Fruit fly (Drosophila melanogaster): ENCODE measurements around the gene CG33783.

DNA sequence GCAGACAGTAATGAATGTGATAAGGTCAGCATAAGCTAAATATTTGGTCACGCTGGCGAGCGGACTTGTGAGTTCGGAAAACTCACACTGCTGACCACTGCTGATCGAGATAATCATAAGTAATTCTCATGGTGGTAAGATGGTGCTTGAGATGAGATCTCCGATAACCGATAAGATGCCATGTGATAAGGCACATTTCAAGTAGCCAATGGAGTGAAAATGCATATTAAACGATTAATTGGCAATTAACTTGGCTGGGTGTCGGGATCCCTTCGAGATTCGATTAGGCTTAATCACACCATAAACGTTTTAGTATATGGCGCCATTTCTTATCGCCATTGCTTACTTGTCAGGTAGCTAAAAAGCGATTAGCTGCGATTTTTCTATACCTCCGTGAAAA lies 47.2 kb downstream of the CG33783 start:
- no peak for TF ChIP-seq usp (GFP tag; optimal IDR thresholded peaks at IDR 0.05)
- no peak for TF ChIP-seq EcR (GFP tag; optimal IDR thresholded peaks at IDR 0.05)
- TF ChIP-seq Dll (optimal IDR thresholded peaks at IDR 0.05), result no peak
- TF ChIP-seq CG8478 (optimal IDR thresholded peaks at IDR 0.05), result no peak
- no peak for TF ChIP-seq pan (optimal IDR thresholded peaks at IDR 0.05)

All from whole organism.